Worm (Caenorhabditis elegans) whole organism, L1 larva: ENCODE results near the gene npr-8.

Source experiments
- ama-1 ChIP-seq: fragments of 150-350 bp; optimal IDR thresholded peaks from 2 replicates; lab custom pipeline; 2014
- ceh-82 ChIP-seq, 3 experiments: fragments of 150-350 bp in 1 of 3; sonication (generic microtip) in 2 of 3; optimal IDR thresholded peaks; 2 replicates each; lab custom pipeline; 2014 to 2017; ENCODE audit warnings: missing biosample characterization in 3 of 3, missing genetic modification characterization in 3 of 3
- fos-1 ChIP-seq: fragments of 150-350 bp; optimal IDR thresholded peaks from 2 replicates; lab custom pipeline; 2014; ENCODE audit warnings: missing biosample characterization, missing genetic modification characterization
- isw-1 ChIP-seq: fragments of 200-800 bp; sonication (Bioruptor generic); IDR thresholded peaks from 2 replicates; pipeline ENCODE4 v1.3.6; 2022; ENCODE audit warnings: missing genetic modification characterization, missing compliant biosample characterization
- lin-39 ChIP-seq: fragments of 150-350 bp; optimal IDR thresholded peaks from 2 replicates; lab custom pipeline; 2014; ENCODE audit warnings: missing biosample characterization, missing genetic modification reagents, missing genetic modification characterization
- nhr-11 ChIP-seq: fragments of 150-350 bp; optimal IDR thresholded peaks from 2 replicates; lab custom pipeline; 2014; ENCODE audit warnings: missing biosample characterization, missing genetic modification characterization
- nhr-12 ChIP-seq: sonication (generic microtip); optimal IDR thresholded peaks from 2 replicates; lab custom pipeline; 2017; ENCODE audit warnings: missing biosample characterization, missing genetic modification characterization
- pqm-1 ChIP-seq: sonication (generic microtip); optimal IDR thresholded peaks from 3 replicates; lab custom pipeline; 2017; ENCODE audit warnings: missing biosample characterization, missing genetic modification characterization
- unc-62 ChIP-seq: fragments of 150-350 bp; optimal IDR thresholded peaks from 2 replicates; lab custom pipeline; 2014; ENCODE audit warnings: missing biosample characterization, missing genetic modification reagents, missing genetic modification characterization
- xbp-1 ChIP-seq: sonication (generic microtip); optimal IDR thresholded peaks from 2 replicates; lab custom pipeline; 2016; ENCODE audit warnings: missing genetic modification characterization, missing compliant biosample characterization

ce11 chrX:7415420-7415819 lies 38.3 kb downstream of the npr-8 start, which contains the start of gene C10A4.7:
- TF ChIP-seq fos-1 = no peak
- no peak for TF ChIP-seq xbp-1 (tag; lab: Kevin White, UChicago)
- TF ChIP-seq ceh-82 (tag; optimal IDR thresholded peaks at IDR 0.05; lab: Kevin White, UChicago) = no peak
- no peak for TF ChIP-seq nhr-11
- no peak for TF ChIP-seq ama-1 (lab: Kevin White, UChicago)
- TF ChIP-seq nhr-12 (tag; lab: Kevin White, UChicago) = no peak
- no peak for TF ChIP-seq pqm-1 (tag; lab: Kevin White, UChicago)
- no peak for TF ChIP-seq lin-39 (tag; lab: Kevin White, UChicago)
- no peak for TF ChIP-seq unc-62
- TF ChIP-seq isw-1 (GFP tag; lab: Robert Waterston, UW) = no peak
